Fruit fly (Drosophila melanogaster) whole organism, adult: Measurements from ENCODE around the gene CG31051.

Experiments
- CG11617 ChIP-seq: fragments of 200-800 bp; sonication (Bioruptor generic); optimal IDR thresholded peaks from 2 replicates; lab custom pipeline; 2017; ENCODE audit warnings: mild to moderate bottlenecking, missing biosample characterization, missing genetic modification reagents, missing genetic modification characterization
- CG12768 ChIP-seq: fragments of 200-800 bp; sonication (Bioruptor generic); optimal IDR thresholded peaks from 2 replicates; lab custom pipeline; 2017; ENCODE audit warnings: missing biosample characterization, missing genetic modification characterization, mild to moderate bottlenecking, moderate library complexity, missing genetic modification reagents
- CG14711 ChIP-seq: fragments of 200-800 bp; sonication (Bioruptor generic); optimal IDR thresholded peaks from 2 replicates; lab custom pipeline; 2018; ENCODE audit warnings: missing biosample characterization, mild to moderate bottlenecking, missing genetic modification characterization, moderate library complexity
- CG1620 ChIP-seq: fragments of 200-800 bp; sonication (Bioruptor generic); optimal IDR thresholded peaks from 2 replicates; lab custom pipeline; 2016; ENCODE audit warnings: missing biosample characterization, missing genetic modification characterization
- CG33017 ChIP-seq: fragments of 200-800 bp; sonication (Bioruptor generic); optimal IDR thresholded peaks from 2 replicates; lab custom pipeline; 2018; ENCODE audit warnings: missing biosample characterization, mild to moderate bottlenecking, missing genetic modification characterization, moderate library complexity
- CG5204 ChIP-seq: fragments of 200-800 bp; sonication (Bioruptor generic); optimal IDR thresholded peaks from 2 replicates; lab custom pipeline; 2016; ENCODE audit warnings: missing biosample characterization, missing genetic modification characterization
- CG7045 ChIP-seq: fragments of 200-800 bp; sonication (Bioruptor generic); optimal IDR thresholded peaks from 2 replicates; lab custom pipeline; 2017; ENCODE audit warnings: missing biosample characterization, mild to moderate bottlenecking, missing genetic modification characterization
- CG7101 ChIP-seq: fragments of 200-800 bp; sonication (Bioruptor generic); optimal IDR thresholded peaks from 2 replicates; lab custom pipeline; 2018; ENCODE audit warnings: missing biosample characterization, mild to moderate bottlenecking, missing genetic modification characterization, moderate library complexity
- Clk ChIP-seq: fragments of 200-800 bp; sonication (Bioruptor generic); optimal IDR thresholded peaks from 2 replicates; lab custom pipeline; 2017; ENCODE audit warnings: missing biosample characterization, missing genetic modification characterization
- Crg-1 ChIP-seq: fragments of 200-800 bp; sonication (Bioruptor generic); optimal IDR thresholded peaks from 2 replicates; lab custom pipeline; 2016; ENCODE audit warnings: missing biosample characterization, missing genetic modification characterization
- Hr96 ChIP-seq: fragments of 200-800 bp; sonication (Bioruptor generic); optimal IDR thresholded peaks from 2 replicates; lab custom pipeline; 2016; ENCODE audit warnings: missing biosample characterization, missing genetic modification characterization
- Mnt ChIP-seq: fragments of 200-800 bp; sonication (Bioruptor generic); optimal IDR thresholded peaks from 2 replicates; lab custom pipeline; 2016; ENCODE audit warnings: missing biosample characterization, mild to moderate bottlenecking, missing genetic modification characterization
- bab1 ChIP-seq: fragments of 200-800 bp; sonication (Bioruptor generic); optimal IDR thresholded peaks from 3 replicates; lab custom pipeline; 2019; ENCODE audit warnings: missing biosample characterization, mild to moderate bottlenecking, missing genetic modification characterization, moderate library complexity
- cic ChIP-seq: fragments of 200-800 bp; sonication (Bioruptor generic); optimal IDR thresholded peaks from 2 replicates; lab custom pipeline; 2017; ENCODE audit warnings: missing biosample characterization, mild to moderate bottlenecking, missing genetic modification characterization, moderate library complexity
- cnc ChIP-seq, 2 experiments: fragments of >200 bp; optimal IDR thresholded peaks; 2 replicates each; lab custom pipeline; 2017
- kay ChIP-seq: fragments of 200-800 bp; sonication (Bioruptor generic); peaks from one replicate; lab custom pipeline; 2016; ENCODE audit warnings: missing biosample characterization, missing genetic modification characterization, borderline replicate concordance
- ovo ChIP-seq: fragments of 200-800 bp; sonication (Bioruptor generic); optimal IDR thresholded peaks from 2 replicates; lab custom pipeline; 2016; ENCODE audit warnings: missing biosample characterization, missing genetic modification characterization
- pad ChIP-seq: fragments of 200-800 bp; sonication (Bioruptor generic); optimal IDR thresholded peaks from 3 replicates; lab custom pipeline; 2017; ENCODE audit warnings: missing biosample characterization, missing genetic modification characterization, mild to moderate bottlenecking, moderate library complexity, missing genetic modification reagents
- tj ChIP-seq: fragments of 200-800 bp; sonication (Bioruptor generic); optimal IDR thresholded peaks from 3 replicates; lab custom pipeline; 2017; ENCODE audit warnings: missing biosample characterization, mild to moderate bottlenecking, missing genetic modification characterization, moderate library complexity
- toe ChIP-seq: fragments of 200-800 bp; sonication (Bioruptor generic); optimal IDR thresholded peaks from 2 replicates; lab custom pipeline; 2016; ENCODE audit warnings: missing biosample characterization, missing genetic modification characterization

CG31051 gene

DNA sequence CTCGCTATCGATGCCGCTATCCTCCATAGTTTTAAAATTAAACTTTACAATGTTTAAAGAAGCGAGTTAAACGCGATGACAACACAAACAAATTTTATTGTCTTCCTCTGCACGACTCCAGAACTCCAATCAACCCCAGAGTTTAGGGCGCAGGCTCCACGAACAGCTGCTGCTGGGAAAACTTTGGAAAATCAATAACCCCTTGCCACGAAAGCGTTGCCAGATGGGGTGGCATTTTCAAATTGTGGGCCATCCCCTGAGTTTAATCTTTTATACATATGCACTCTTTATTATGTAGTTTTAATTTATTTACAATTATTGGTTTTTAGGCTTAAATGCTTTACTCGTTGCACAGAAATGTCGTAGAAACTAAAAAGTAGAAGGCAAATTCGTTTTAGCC lies at the start of gene CG31051:
TSS of gene CG31051 (minus strand) at position 115 of the 400 bp plus-strand sequence.
- no peak for TF ChIP-seq pad (GFP tag; lab: Kevin White, UChicago)
- TF ChIP-seq CG1620 (GFP tag; lab: Kevin White, UChicago) = no peak

DNA sequence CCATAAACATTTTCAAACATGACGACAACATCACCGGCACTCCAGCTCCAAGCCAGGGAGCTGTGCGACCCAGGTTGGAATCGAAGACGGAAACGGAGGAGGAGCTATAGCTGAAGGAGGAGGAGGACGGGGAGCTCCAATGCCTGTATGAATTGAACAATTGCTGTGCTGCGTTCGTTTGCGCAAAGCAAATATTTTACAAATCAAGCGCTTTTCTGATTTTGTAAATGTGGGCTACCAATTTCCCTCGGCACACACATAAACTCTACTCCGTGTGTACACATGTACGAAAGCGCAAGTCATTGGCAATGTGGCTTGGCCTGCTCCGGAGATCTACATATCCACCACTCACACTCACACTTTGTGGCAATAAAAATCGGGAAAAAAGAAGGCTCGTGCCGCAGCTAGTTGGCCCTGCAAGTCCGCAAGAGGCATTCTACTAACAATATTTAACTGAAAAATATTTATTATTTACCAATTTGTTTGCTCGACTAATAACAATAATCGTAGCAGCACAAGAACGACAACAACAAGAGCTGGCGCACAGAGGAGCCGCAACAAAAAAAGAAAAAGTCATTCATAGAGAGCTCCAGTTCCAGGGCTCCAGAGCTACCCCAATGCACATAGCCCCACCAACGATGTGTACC lies 49.3 kb upstream of the CG31051 start:
- TF ChIP-seq CG5204 (GFP tag; lab: Kevin White, UChicago) = no peak
- TF ChIP-seq tj (GFP tag; lab: Kevin White, UChicago) = no peak
- TF ChIP-seq Clk (GFP tag; lab: Kevin White, UChicago) = no peak
- no peak for TF ChIP-seq CG33017 (tag; lab: Kevin White, UChicago)
- TF ChIP-seq CG7101 = no peak
- TF ChIP-seq pad (GFP tag; lab: Kevin White, UChicago) = no peak
- no peak for TF ChIP-seq CG1620 (GFP tag; lab: Kevin White, UChicago)
- no peak for TF ChIP-seq CG11617 (GFP tag; lab: Kevin White, UChicago)
- no peak for TF ChIP-seq cnc (optimal IDR thresholded peaks at IDR 0.05; lab: Kevin White, UChicago)
- no peak for TF ChIP-seq toe (GFP tag; lab: Kevin White, UChicago)
- TF ChIP-seq cic (GFP tag; lab: Kevin White, UChicago) = no peak
- no peak for TF ChIP-seq Mnt (GFP tag; lab: Kevin White, UChicago)
- TF ChIP-seq ovo (GFP tag; lab: Kevin White, UChicago) = no peak
- no peak for TF ChIP-seq CG14711 (tag; lab: Kevin White, UChicago)
- TF ChIP-seq Hr96 (GFP tag; lab: Kevin White, UChicago) = no peak
- TF ChIP-seq Crg-1 = no peak
- TF ChIP-seq kay (GFP tag; lab: Kevin White, UChicago) = no peak
- TF ChIP-seq bab1 = no peak

dm6 chr3R:28568095-28568750 lies 47.9 kb upstream of the CG31051 start:
- TF ChIP-seq CG12768 (GFP tag; lab: Kevin White, UChicago) = no peak
- no peak for TF ChIP-seq CG14711 (tag; lab: Kevin White, UChicago)
- TF ChIP-seq cic (GFP tag; lab: Kevin White, UChicago) = peak; percentile 40
- TF ChIP-seq bab1 = no peak
- TF ChIP-seq cnc (optimal IDR thresholded peaks at IDR 0.05; lab: Kevin White, UChicago) = no peak
- no peak for TF ChIP-seq Crg-1
- peak; percentile 15 for TF ChIP-seq CG7045 (GFP tag; lab: Kevin White, UChicago)
- TF ChIP-seq Clk (GFP tag; lab: Kevin White, UChicago) = no peak
- no peak for TF ChIP-seq Mnt (GFP tag; lab: Kevin White, UChicago)
- TF ChIP-seq CG7101 = no peak
- no peak for TF ChIP-seq toe (GFP tag; lab: Kevin White, UChicago)
- TF ChIP-seq ovo (GFP tag; lab: Kevin White, UChicago) = no peak
- TF ChIP-seq kay (GFP tag; lab: Kevin White, UChicago) = peak; percentile 68
- TF ChIP-seq pad (GFP tag; lab: Kevin White, UChicago) = no peak
- no peak for TF ChIP-seq CG11617 (GFP tag; lab: Kevin White, UChicago)
- TF ChIP-seq tj (GFP tag; lab: Kevin White, UChicago) = no peak
- TF ChIP-seq CG1620 (GFP tag; lab: Kevin White, UChicago) = no peak
- peak; percentile 9 for TF ChIP-seq Hr96 (GFP tag; lab: Kevin White, UChicago)
- no peak for TF ChIP-seq CG33017 (tag; lab: Kevin White, UChicago)

DNA sequence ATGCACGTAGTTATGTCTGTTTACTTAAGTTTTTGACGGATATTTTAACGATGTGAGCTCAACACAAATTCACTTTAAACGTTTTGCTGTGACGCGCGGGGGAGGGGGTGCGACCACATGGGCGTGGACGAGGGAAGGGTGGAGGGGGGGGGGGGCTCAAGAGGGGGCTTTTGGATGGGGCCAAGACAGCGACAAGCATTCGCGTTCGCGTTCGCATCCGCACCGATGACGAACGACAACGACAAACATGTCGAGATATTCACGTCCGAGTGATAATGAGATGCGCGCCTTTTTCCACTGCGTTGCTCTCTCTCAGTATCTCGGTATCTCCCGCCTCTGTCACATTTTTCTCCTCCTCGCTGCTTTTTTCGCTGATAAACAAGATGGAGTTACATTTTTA lies 43.2 kb upstream of the CG31051 start:
- TF ChIP-seq CG5204 (GFP tag; lab: Kevin White, UChicago) (no peak), CG11617 (GFP tag; lab: Kevin White, UChicago) (no peak), bab1 (no peak), CG12768 (GFP tag; lab: Kevin White, UChicago) (no peak), CG33017 (tag; lab: Kevin White, UChicago) (no peak), Hr96 (GFP tag; lab: Kevin White, UChicago) (no peak), cnc (optimal IDR thresholded peaks at IDR 0.05; lab: Kevin White, UChicago) (no peak), CG1620 (GFP tag; lab: Kevin White, UChicago) (no peak), cic (GFP tag; lab: Kevin White, UChicago) (no peak), Mnt (GFP tag; lab: Kevin White, UChicago) (no peak), Crg-1 (no peak), CG7101 (no peak)

DNA sequence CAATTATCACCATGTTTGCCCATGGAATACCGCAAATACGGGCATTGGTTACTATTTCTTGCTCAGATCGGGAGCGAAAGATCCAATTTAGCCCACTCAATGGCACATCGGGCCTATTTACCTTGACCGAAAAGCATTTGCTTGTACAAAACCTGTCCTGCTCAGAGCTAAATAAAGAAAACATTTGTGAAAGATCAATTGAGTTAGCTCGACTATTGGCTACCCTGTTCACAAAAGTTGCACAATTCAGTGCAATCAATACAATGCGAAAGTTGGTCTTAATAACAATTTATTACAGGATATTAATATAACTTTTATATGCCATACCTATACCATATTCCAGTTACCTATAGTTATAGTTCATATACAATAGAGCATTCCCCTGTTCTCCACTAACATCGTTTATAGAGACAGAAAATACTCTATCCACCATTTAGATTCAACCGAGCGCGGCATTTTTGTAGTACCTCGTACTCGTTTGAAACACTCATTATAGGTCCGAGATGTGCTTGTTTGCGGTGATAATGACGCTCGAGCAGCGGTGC lies 42.4 kb upstream of the CG31051 start:
- TF ChIP-seq Crg-1 = no peak
- no peak for TF ChIP-seq CG33017 (tag; lab: Kevin White, UChicago)
- no peak for TF ChIP-seq ovo (GFP tag; lab: Kevin White, UChicago)

- TF ChIP-seq toe (GFP tag; lab: Kevin White, UChicago) (no peak), CG7101 (no peak), CG5204 (GFP tag; lab: Kevin White, UChicago) (no peak), CG12768 (GFP tag; lab: Kevin White, UChicago) (no peak), tj (GFP tag; lab: Kevin White, UChicago) (no peak), CG1620 (GFP tag; lab: Kevin White, UChicago) (no peak), CG11617 (GFP tag; lab: Kevin White, UChicago) (no peak), Crg-1 (no peak), Clk (GFP tag; lab: Kevin White, UChicago) (no peak), kay (GFP tag; lab: Kevin White, UChicago) (no peak), bab1 (no peak)
Measured at dm6 chr3R:28561320-28561831, 41.1 kb upstream of the CG31051 start.
